Fruit fly (Drosophila melanogaster): Measurements from ENCODE around the gene CG8475.

dm6 chr2L:8233571-8233970, 36.9 kb upstream of the CG8475 start:
- no peak for TF ChIP-seq h (optimal IDR thresholded peaks at IDR 0.05)
- TF ChIP-seq insv (optimal IDR thresholded peaks at IDR 0.05): no peak
- TF ChIP-seq psq (optimal IDR thresholded peaks at IDR 0.05): no peak
- no peak for TF ChIP-seq ttk (optimal IDR thresholded peaks at IDR 0.05)
